Worm (Caenorhabditis elegans) whole organism, L1 larva: ENCODE results near the gene T24D5.3.

Experiments
- C04F5.9 ChIP-seq: sonication (generic microtip); optimal IDR thresholded peaks from 2 replicates; lab custom pipeline; 2016; ENCODE audit warnings: missing genetic modification characterization, missing compliant biosample characterization
- C16A3.4 ChIP-seq: fragments of 150-350 bp; optimal IDR thresholded peaks from 2 replicates; lab custom pipeline; 2014; ENCODE audit warnings: missing biosample characterization, missing genetic modification characterization
- F16B12.6 ChIP-seq: fragments of 150-350 bp; optimal IDR thresholded peaks from 2 replicates; lab custom pipeline; 2014; ENCODE audit warnings: missing biosample characterization, missing genetic modification characterization
- Y116A8C.19 ChIP-seq: sonication (generic microtip); optimal IDR thresholded peaks from 2 replicates; lab custom pipeline; 2016; ENCODE audit warnings: missing compliant biosample characterization, missing genetic modification characterization, borderline replicate concordance
- aly-2 ChIP-seq: fragments of 150-350 bp; optimal IDR thresholded peaks from 2 replicates; lab custom pipeline; 2014; ENCODE audit warnings: missing biosample characterization, missing genetic modification characterization
- blmp-1 ChIP-seq: fragments of 150-350 bp; optimal IDR thresholded peaks from 2 replicates; lab custom pipeline; 2014; ENCODE audit warnings: missing biosample characterization, missing genetic modification characterization
- ceh-63 ChIP-seq: fragments of 200-800 bp; sonication (Bioruptor generic); optimal IDR thresholded peaks from 2 replicates; lab custom pipeline; 2018; ENCODE audit warnings: mild to moderate bottlenecking, missing genetic modification characterization, missing compliant biosample characterization
- ceh-82 ChIP-seq, 3 experiments: fragments of 150-350 bp in 1 of 3; sonication (generic microtip) in 2 of 3; optimal IDR thresholded peaks; 2 replicates each; lab custom pipeline; 2014 to 2017; ENCODE audit warnings: missing biosample characterization in 3 of 3, missing genetic modification characterization in 3 of 3
- ceh-88 ChIP-seq: fragments of 200-800 bp; sonication (Bioruptor generic); IDR thresholded peaks from 2 replicates; pipeline ENCODE4 v1.3.6; 2022; ENCODE audit warnings: missing genetic modification characterization, missing compliant biosample characterization
- dpl-1 ChIP-seq, 3 experiments: fragments of 150-350 bp in 2 of 3; sonication (generic microtip) in 1 of 3; optimal IDR thresholded peaks; 2 replicates each; lab custom pipeline; 2014 to 2017; ENCODE audit warnings: missing biosample characterization in 3 of 3, missing genetic modification characterization in 3 of 3, missing genetic modification reagents in 3 of 3
- dsc-1 ChIP-seq: sonication (generic microtip); optimal IDR thresholded peaks from 2 replicates; lab custom pipeline; 2016; ENCODE audit warnings: mild to moderate bottlenecking, missing genetic modification characterization, missing compliant biosample characterization
- efl-1 ChIP-seq, 4 experiments: fragments of 150-350 bp; optimal IDR thresholded peaks in 3 of 4; peaks in 1 of 4; 1 replicate in 1 of 4; 2 replicates in 3 of 4; lab custom pipeline; 2014; ENCODE audit warnings: missing biosample characterization in 2 of 4, missing genetic modification characterization in 2 of 4, missing genetic modification reagents in 2 of 4
- efl-3 ChIP-seq: fragments of 200-800 bp; sonication (Bioruptor generic); optimal IDR thresholded peaks from 2 replicates; lab custom pipeline; 2018; ENCODE audit warnings: mild to moderate bottlenecking, missing genetic modification characterization, missing compliant biosample characterization
- fkh-10 ChIP-seq: sonication (generic microtip); optimal IDR thresholded peaks from 2 replicates; lab custom pipeline; 2017; ENCODE audit warnings: missing biosample characterization, missing genetic modification reagents, missing genetic modification characterization
- fkh-8 ChIP-seq: sonication (generic microtip); optimal IDR thresholded peaks from 2 replicates; lab custom pipeline; 2016; ENCODE audit warnings: mild to moderate bottlenecking, missing genetic modification characterization, missing compliant biosample characterization
- fos-1 ChIP-seq: fragments of 150-350 bp; optimal IDR thresholded peaks from 2 replicates; lab custom pipeline; 2014; ENCODE audit warnings: missing biosample characterization, missing genetic modification characterization
- hpl-2 ChIP-seq: fragments of 150-350 bp; optimal IDR thresholded peaks from 2 replicates; lab custom pipeline; 2014; ENCODE audit warnings: missing biosample characterization, missing genetic modification reagents, missing genetic modification characterization
- irx-1 ChIP-seq: sonication (generic microtip); optimal IDR thresholded peaks from 2 replicates; lab custom pipeline; 2016; ENCODE audit warnings: missing genetic modification characterization, missing compliant biosample characterization
- isw-1 ChIP-seq: fragments of 200-800 bp; sonication (Bioruptor generic); IDR thresholded peaks from 2 replicates; pipeline ENCODE4 v1.3.6; 2022; ENCODE audit warnings: missing genetic modification characterization, missing compliant biosample characterization
- jun-1 ChIP-seq: fragments of 150-350 bp; optimal IDR thresholded peaks from 2 replicates; lab custom pipeline; 2014; ENCODE audit warnings: missing biosample characterization, missing genetic modification reagents, missing genetic modification characterization
- lin-13 ChIP-seq: fragments of 150-350 bp; optimal IDR thresholded peaks from 2 replicates; lab custom pipeline; 2014; ENCODE audit warnings: missing biosample characterization, missing genetic modification reagents, missing genetic modification characterization
- lin-14 ChIP-seq: fragments of 200-800 bp; sonication (Bioruptor generic); optimal IDR thresholded peaks from 2 replicates; lab custom pipeline; 2018; ENCODE audit warnings: mild to moderate bottlenecking, missing genetic modification characterization, moderate library complexity, missing compliant biosample characterization
- lin-35 ChIP-seq, 2 experiments: fragments of 150-350 bp; optimal IDR thresholded peaks; 2 replicates each; lab custom pipeline; 2014; ENCODE audit warnings: missing biosample characterization in 2 of 2, missing genetic modification characterization in 2 of 2, missing genetic modification reagents in 2 of 2
- lin-39 ChIP-seq: fragments of 150-350 bp; optimal IDR thresholded peaks from 2 replicates; lab custom pipeline; 2014; ENCODE audit warnings: missing biosample characterization, missing genetic modification reagents, missing genetic modification characterization
- lir-3 ChIP-seq: sonication (generic microtip); optimal IDR thresholded peaks from 2 replicates; lab custom pipeline; 2016; ENCODE audit warnings: mild to moderate bottlenecking, missing genetic modification characterization, moderate library complexity, missing compliant biosample characterization; ENCODE audit not compliant: poor library complexity
- lsy-2 ChIP-seq, 2 experiments: fragments of 150-350 bp; optimal IDR thresholded peaks; 2 replicates each; lab custom pipeline; 2014; ENCODE audit warnings: missing biosample characterization in 2 of 2, missing genetic modification characterization in 2 of 2
- mab-9 ChIP-seq: fragments of 200-800 bp; sonication (Bioruptor generic); IDR thresholded peaks from 2 replicates; pipeline ENCODE4 v1.3.6; 2022; ENCODE audit warnings: missing genetic modification reagents, missing genetic modification characterization, missing compliant biosample characterization
- mdl-1 ChIP-seq, 2 experiments: fragments of 150-350 bp; optimal IDR thresholded peaks; 2 replicates each; lab custom pipeline; 2014 to 2017; ENCODE audit warnings: missing biosample characterization in 2 of 2, missing genetic modification characterization in 2 of 2, inconsistent platforms in 1 of 2
- mep-1 ChIP-seq: fragments of 150-350 bp; optimal IDR thresholded peaks from 2 replicates; lab custom pipeline; 2014; ENCODE audit warnings: missing biosample characterization, missing genetic modification characterization
- nhr-11 ChIP-seq: fragments of 150-350 bp; optimal IDR thresholded peaks from 2 replicates; lab custom pipeline; 2014; ENCODE audit warnings: missing biosample characterization, missing genetic modification characterization
- nhr-19 ChIP-seq: fragments of 200-800 bp; sonication (Bioruptor generic); conservative IDR thresholded peaks from 2 replicates; pipeline ENCODE4 v1.3.6; 2022; ENCODE audit warnings: missing genetic modification characterization, missing compliant biosample characterization
- nhr-20 ChIP-seq: sonication (generic microtip); optimal IDR thresholded peaks from 2 replicates; lab custom pipeline; 2016; ENCODE audit warnings: mild to moderate bottlenecking, missing genetic modification characterization, missing compliant biosample characterization
- nhr-47 ChIP-seq: sonication (generic microtip); optimal IDR thresholded peaks from 2 replicates; lab custom pipeline; 2016; ENCODE audit warnings: mild to moderate bottlenecking, missing genetic modification characterization, moderate library complexity, missing compliant biosample characterization
- nhr-71 ChIP-seq: sonication (generic microtip); optimal IDR thresholded peaks from 2 replicates; lab custom pipeline; 2016; ENCODE audit warnings: mild to moderate bottlenecking, missing genetic modification characterization, moderate library complexity, missing compliant biosample characterization
- nhr-85 ChIP-seq: sonication (generic microtip); peaks from one replicate; lab custom pipeline; 2016; ENCODE audit warnings: missing genetic modification characterization, inconsistent platforms, missing compliant biosample characterization
- nhr-90 ChIP-seq: sonication (generic microtip); optimal IDR thresholded peaks from 2 replicates; lab custom pipeline; 2016; ENCODE audit warnings: mild to moderate bottlenecking, missing genetic modification characterization, missing compliant biosample characterization; ENCODE audit not compliant: poor library complexity
- rnt-1 ChIP-seq: sonication (generic microtip); optimal IDR thresholded peaks from 2 replicates; lab custom pipeline; 2016; ENCODE audit warnings: mild to moderate bottlenecking, missing genetic modification characterization, moderate library complexity, missing compliant biosample characterization
- skn-1 ChIP-seq: fragments of 150-350 bp; optimal IDR thresholded peaks from 2 replicates; lab custom pipeline; 2014; ENCODE audit warnings: missing biosample characterization, missing genetic modification characterization
- snpc-4 ChIP-seq: fragments of 150-350 bp; optimal IDR thresholded peaks from 2 replicates; lab custom pipeline; 2014; ENCODE audit warnings: missing biosample characterization, missing genetic modification characterization
- snu-23 ChIP-seq: sonication (generic microtip); optimal IDR thresholded peaks from 2 replicates; lab custom pipeline; 2016; ENCODE audit warnings: missing genetic modification characterization, missing compliant biosample characterization
- sox-4 ChIP-seq: sonication (generic microtip); optimal IDR thresholded peaks from 2 replicates; lab custom pipeline; 2016; ENCODE audit warnings: missing genetic modification characterization, missing compliant biosample characterization
- sup-37 ChIP-seq: fragments of 200-800 bp; sonication (Bioruptor generic); optimal IDR thresholded peaks from 2 replicates; lab custom pipeline; 2018; ENCODE audit warnings: mild to moderate bottlenecking, missing genetic modification characterization, missing compliant biosample characterization
- swsn-7 ChIP-seq: sonication (generic microtip); optimal IDR thresholded peaks from 2 replicates; lab custom pipeline; 2016; ENCODE audit warnings: missing genetic modification characterization, missing compliant biosample characterization
- tbx-2 ChIP-seq: sonication (generic microtip); optimal IDR thresholded peaks from 2 replicates; lab custom pipeline; 2016; ENCODE audit warnings: missing genetic modification characterization, missing compliant biosample characterization
- unc-130 ChIP-seq: fragments of 150-350 bp; optimal IDR thresholded peaks from 2 replicates; lab custom pipeline; 2017; ENCODE audit warnings: missing biosample characterization, missing genetic modification characterization, inconsistent platforms
- unc-86 ChIP-seq: sonication (generic microtip); optimal IDR thresholded peaks from 2 replicates; lab custom pipeline; 2016; ENCODE audit warnings: missing genetic modification characterization, missing compliant biosample characterization
- xbp-1 ChIP-seq: sonication (generic microtip); optimal IDR thresholded peaks from 2 replicates; lab custom pipeline; 2016; ENCODE audit warnings: missing genetic modification characterization, missing compliant biosample characterization
- zip-4 ChIP-seq: fragments of 200-800 bp; sonication (Bioruptor generic); optimal IDR thresholded peaks from 2 replicates; lab custom pipeline; 2018; ENCODE audit warnings: mild to moderate bottlenecking, missing genetic modification characterization, moderate library complexity, missing compliant biosample characterization
- ztf-11 ChIP-seq, 2 experiments: sonication (generic microtip); optimal IDR thresholded peaks; 2 replicates each; lab custom pipeline; 2016 to 2017; ENCODE audit warnings: missing genetic modification characterization in 2 of 2, missing biosample characterization in 1 of 2, missing compliant biosample characterization in 1 of 2
- ztf-4 ChIP-seq: fragments of 150-350 bp; optimal IDR thresholded peaks from 2 replicates; lab custom pipeline; 2014; ENCODE audit warnings: missing biosample characterization, missing genetic modification characterization

T24D5.3 gene

ce11 chrX:12551633-12552032 lies 28.2 kb upstream of the T24D5.3 start, which contains the start of gene npr-4 (continued):
- no peak for TF ChIP-seq skn-1 (tag; lab: Kevin White, UChicago)
- TF ChIP-seq blmp-1, result no peak
- TF ChIP-seq efl-3 (GFP tag; lab: Kevin White, UChicago), result no peak
- no peak for TF ChIP-seq tbx-2 (tag; lab: Kevin White, UChicago)
- TF ChIP-seq lin-14, result peak; percentile 25
- TF ChIP-seq fkh-10 (GFP tag; lab: Kevin White, UChicago), result no peak
- TF ChIP-seq ceh-88 (GFP tag; lab: Robert Waterston, UW), result no peak
- TF ChIP-seq, all 84 proteins: peak for 6

ce11 chrX:12563589-12563988 lies 16.3 kb upstream of the T24D5.3 start:
- TF ChIP-seq snpc-4 (peak; percentile 18), aly-2 (tag; lab: Kevin White, UChicago) (peak; percentile 22), efl-1 (optimal IDR thresholded peaks at IDR 0.05; lab: Kevin White, UChicago) (peak; percentile 28 to 36), efl-1 (GFP tag; optimal IDR thresholded peaks at IDR 0.05 in 1 of 2; lab: Kevin White, UChicago) (peak in 1 of 2 experiments; percentile 95), ztf-11 (tag; optimal IDR thresholded peaks at IDR 0.05; lab: Kevin White, UChicago) (peak in 1 of 2 experiments; percentile 48), dpl-1 (GFP tag; optimal IDR thresholded peaks at IDR 0.05; lab: Kevin White, UChicago) (peak in 1 of 3 experiments; percentile 25), C16A3.4 (tag; lab: Kevin White, UChicago) (peak; percentile 74), swsn-7 (tag; lab: Kevin White, UChicago) (peak; percentile 75), nhr-11 (tag; lab: Kevin White, UChicago) (no peak), lin-13 (peak; percentile 44), blmp-1 (peak; percentile 42), lir-3 (tag; lab: Kevin White, UChicago) (no peak), unc-130 (tag; lab: Kevin White, UChicago) (no peak), C04F5.9 (no peak), mdl-1 (tag; optimal IDR thresholded peaks at IDR 0.05; lab: Kevin White, UChicago) (peak in 1 of 2 experiments; percentile 62), zip-4 (GFP tag; lab: Kevin White, UChicago) (peak; percentile 39), nhr-90 (tag; lab: Kevin White, UChicago) (peak; percentile 73), fos-1 (peak; percentile 38), irx-1 (peak; percentile 61), ztf-4 (no peak), lin-35 (GFP tag; optimal IDR thresholded peaks at IDR 0.05; lab: Kevin White, UChicago) (peak; percentile 45 to 64), Y116A8C.19 (no peak), mab-9 (GFP tag; lab: Robert Waterston, UW) (peak; percentile 13; the same call in 1 of the 2 replicates), lin-14 (peak; percentile 78), nhr-47 (tag; lab: Kevin White, UChicago) (peak; percentile 80), tbx-2 (tag; lab: Kevin White, UChicago) (peak; percentile 68), snu-23 (GFP tag; lab: Kevin White, UChicago) (peak; percentile 81), nhr-71 (tag; lab: Kevin White, UChicago) (peak; percentile 76), ceh-63 (GFP tag; lab: Kevin White, UChicago) (no peak), nhr-19 (GFP tag; lab: Robert Waterston, UW) (peak; percentile 77), xbp-1 (tag; lab: Kevin White, UChicago) (peak; percentile 61), rnt-1 (tag; lab: Kevin White, UChicago) (peak; percentile 77), lsy-2 (tag; optimal IDR thresholded peaks at IDR 0.05; lab: Kevin White, UChicago) (peak; percentile 42 to 43), dsc-1 (tag; lab: Kevin White, UChicago) (peak; percentile 76), unc-86 (tag; lab: Kevin White, UChicago) (peak; percentile 60), jun-1 (tag; lab: Kevin White, UChicago) (peak; percentile 70), skn-1 (tag; lab: Kevin White, UChicago) (peak; percentile 36), ceh-82 (tag; optimal IDR thresholded peaks at IDR 0.05; lab: Kevin White, UChicago) (peak; percentile 48 to 83 (median 66)), sox-4 (tag; lab: Kevin White, UChicago) (peak; percentile 10), hpl-2 (GFP tag; lab: Kevin White, UChicago) (no peak), fkh-8 (tag; lab: Kevin White, UChicago) (peak; percentile 52), sup-37 (GFP tag; lab: Kevin White, UChicago) (no peak), nhr-20 (tag; lab: Kevin White, UChicago) (peak; percentile 79), isw-1 (GFP tag; lab: Robert Waterston, UW) (peak; percentile 49), nhr-85 (peak; percentile 66), F16B12.6 (tag; lab: Kevin White, UChicago) (no peak), lin-39 (tag; lab: Kevin White, UChicago) (no peak), mep-1 (tag; lab: Kevin White, UChicago) (peak; percentile 83)
